Fruit fly (Drosophila melanogaster): ENCODE measurements around the gene Osi24.

DNA sequence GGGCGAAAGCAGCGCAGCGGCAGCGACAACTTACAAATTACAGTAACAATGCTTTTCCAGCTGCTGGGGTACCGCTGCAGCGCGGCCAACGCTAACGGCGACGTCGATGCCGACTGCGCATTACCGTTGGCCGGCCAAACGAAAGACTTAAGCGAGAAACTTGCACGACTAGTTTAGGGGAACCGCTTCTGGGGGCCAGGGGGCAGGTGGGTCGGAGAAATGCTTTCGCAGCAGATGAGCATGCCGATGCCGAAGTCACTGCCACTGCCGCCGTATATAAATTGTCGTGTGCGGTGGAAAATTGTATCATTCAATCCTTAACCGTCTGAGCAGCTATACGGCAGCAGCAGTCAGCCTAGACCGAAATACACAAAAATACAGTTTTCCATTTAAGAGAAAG, 50.1 kb downstream of the Osi24 start, which contains the start of gene Osi7:
- TF ChIP-seq twi (tag; optimal IDR thresholded peaks at IDR 0.05) (no peak), Hr51 (GFP tag; optimal IDR thresholded peaks at IDR 0.05) (no peak), h (optimal IDR thresholded peaks at IDR 0.05) (no peak), sc (optimal IDR thresholded peaks at IDR 0.05) (no peak), sc (GFP tag; optimal IDR thresholded peaks at IDR 0.05) (no peak), Scr (GFP tag; IDR thresholded peaks at IDR 0.05; ENCODE audit: partially characterized antibody) (no peak), CG1792 (GFP tag; optimal IDR thresholded peaks at IDR 0.05) (no peak), CG7839 (tag; optimal IDR thresholded peaks at IDR 0.05) (no peak), Sox100B (GFP tag; optimal IDR thresholded peaks at IDR 0.05) (no peak), Gsc (GFP tag; IDR thresholded peaks at IDR 0.05) (no peak), sqz (GFP tag; optimal IDR thresholded peaks at IDR 0.05) (no peak), emc (GFP tag; optimal IDR thresholded peaks at IDR 0.05) (no peak)
